Worm (Caenorhabditis elegans) whole organism, mixed stage, embryonic: ENCODE data around the gene clec-5.
A peak's percentile ranks its signal among the peaks of the same experiment; 100 is the strongest.

Source experiments
- M03D4.4 ChIP-seq: sonication (generic microtip); optimal IDR thresholded peaks from 2 replicates; lab custom pipeline; 2017; ENCODE audit warnings: mild to moderate bottlenecking, missing genetic modification characterization, missing compliant biosample characterization
- bed-3 ChIP-seq: fragments of 200-800 bp; sonication (Bioruptor generic); optimal IDR thresholded peaks from 3 replicates; lab custom pipeline; 2018; ENCODE audit warnings: mild to moderate bottlenecking, missing genetic modification characterization, moderate library complexity, missing compliant biosample characterization
- blmp-1 ChIP-seq: fragments of 150-350 bp; optimal IDR thresholded peaks from 2 replicates; lab custom pipeline; 2014; ENCODE audit warnings: missing biosample characterization, missing genetic modification characterization
- ceh-39 ChIP-seq: fragments of 150-350 bp; optimal IDR thresholded peaks from 2 replicates; lab custom pipeline; 2014; ENCODE audit warnings: missing biosample characterization, missing genetic modification characterization
- ceh-43 ChIP-seq: fragments of 200-800 bp; sonication (Bioruptor generic); optimal IDR thresholded peaks from 2 replicates; lab custom pipeline; 2018; ENCODE audit warnings: mild to moderate bottlenecking, missing genetic modification characterization, moderate library complexity, missing compliant biosample characterization
- ceh-83 ChIP-seq: fragments of 200-800 bp; sonication (Bioruptor generic); optimal IDR thresholded peaks from 2 replicates; lab custom pipeline; 2018; ENCODE audit warnings: mild to moderate bottlenecking, missing genetic modification characterization, missing compliant biosample characterization
- ces-1 ChIP-seq: fragments of 150-350 bp; optimal IDR thresholded peaks from 2 replicates; lab custom pipeline; 2014; ENCODE audit warnings: missing biosample characterization, missing genetic modification reagents, missing genetic modification characterization
- cnd-1 ChIP-seq: fragments of 200-800 bp; sonication (Bioruptor generic); optimal IDR thresholded peaks from 2 replicates; lab custom pipeline; 2018; ENCODE audit warnings: mild to moderate bottlenecking, missing genetic modification characterization, missing compliant biosample characterization
- drap-1 ChIP-seq: fragments of 200-800 bp; sonication (Bioruptor generic); optimal IDR thresholded peaks from 3 replicates; lab custom pipeline; 2018; ENCODE audit warnings: mild to moderate bottlenecking, missing genetic modification characterization, missing compliant biosample characterization
- elt-1 ChIP-seq: sonication (generic microtip); optimal IDR thresholded peaks from 2 replicates; lab custom pipeline; 2017; ENCODE audit warnings: missing genetic modification characterization, mild to moderate bottlenecking, missing compliant biosample characterization, antibody characterized with exemption, moderate library complexity, borderline replicate concordance; ENCODE audit not compliant: insufficient read depth
- elt-3 ChIP-seq: fragments of 150-350 bp; optimal IDR thresholded peaks from 2 replicates; lab custom pipeline; 2014; ENCODE audit warnings: missing biosample characterization, missing genetic modification characterization
- flh-1 ChIP-seq: fragments of 200-800 bp; sonication (Bioruptor generic); optimal IDR thresholded peaks from 2 replicates; lab custom pipeline; 2018; ENCODE audit warnings: mild to moderate bottlenecking, missing genetic modification characterization, moderate library complexity, missing compliant biosample characterization
- ham-2 ChIP-seq: fragments of 200-800 bp; sonication (Bioruptor generic); optimal IDR thresholded peaks from 2 replicates; lab custom pipeline; 2018; ENCODE audit warnings: mild to moderate bottlenecking, missing genetic modification characterization, missing compliant biosample characterization
- hlh-1 ChIP-seq: fragments of 150-350 bp; optimal IDR thresholded peaks from 2 replicates; lab custom pipeline; 2014; ENCODE audit warnings: missing biosample characterization, missing genetic modification reagents, missing genetic modification characterization
- lin-13 ChIP-seq: fragments of 150-350 bp; optimal IDR thresholded peaks from 2 replicates; lab custom pipeline; 2014; ENCODE audit warnings: missing biosample characterization, missing genetic modification characterization
- lin-32 ChIP-seq: fragments of 200-800 bp; sonication (Bioruptor generic); optimal IDR thresholded peaks from 2 replicates; lab custom pipeline; 2018; ENCODE audit warnings: mild to moderate bottlenecking, missing genetic modification characterization, missing compliant biosample characterization
- lsy-2 ChIP-seq: fragments of 150-350 bp; optimal IDR thresholded peaks from 2 replicates; lab custom pipeline; 2014; ENCODE audit warnings: missing biosample characterization, missing genetic modification characterization
- mab-5 ChIP-seq: fragments of 150-350 bp; optimal IDR thresholded peaks from 2 replicates; lab custom pipeline; 2014; ENCODE audit warnings: missing biosample characterization, missing genetic modification characterization
- mep-1 ChIP-seq: fragments of 150-350 bp; optimal IDR thresholded peaks from 2 replicates; lab custom pipeline; 2017; ENCODE audit warnings: missing biosample characterization, missing genetic modification reagents, missing genetic modification characterization, inconsistent platforms
- mls-2 ChIP-seq: sonication (generic microtip); optimal IDR thresholded peaks from 2 replicates; lab custom pipeline; 2016; ENCODE audit warnings: mild to moderate bottlenecking, missing genetic modification characterization, moderate library complexity, missing compliant biosample characterization
- nhr-12 ChIP-seq: fragments of 150-350 bp; optimal IDR thresholded peaks from 2 replicates; lab custom pipeline; 2014; ENCODE audit warnings: missing biosample characterization, missing genetic modification characterization
- nhr-2 ChIP-seq: fragments of 150-350 bp; optimal IDR thresholded peaks from 2 replicates; lab custom pipeline; 2014; ENCODE audit warnings: missing biosample characterization, missing genetic modification characterization
- nhr-237 ChIP-seq: fragments of 150-350 bp; optimal IDR thresholded peaks from 2 replicates; lab custom pipeline; 2014; ENCODE audit warnings: missing biosample characterization, missing genetic modification characterization
- nhr-28 ChIP-seq: fragments of 150-350 bp; optimal IDR thresholded peaks from 2 replicates; lab custom pipeline; 2014; ENCODE audit warnings: missing biosample characterization, missing genetic modification characterization
- nhr-76 ChIP-seq: sonication (generic microtip); optimal IDR thresholded peaks from 2 replicates; lab custom pipeline; 2017; ENCODE audit warnings: missing biosample characterization, missing genetic modification characterization
- pha-4 ChIP-seq: fragments of 150-350 bp; optimal IDR thresholded peaks from 2 replicates; lab custom pipeline; 2018; ENCODE audit warnings: missing biosample characterization, missing genetic modification reagents, missing genetic modification characterization
- sem-2 ChIP-seq: fragments of 200-800 bp; sonication (Bioruptor generic); optimal IDR thresholded peaks from 2 replicates; lab custom pipeline; 2018; ENCODE audit warnings: mild to moderate bottlenecking, missing genetic modification characterization, missing compliant biosample characterization
- snpc-4 ChIP-seq: fragments of 150-350 bp; optimal IDR thresholded peaks from 2 replicates; lab custom pipeline; 2014; ENCODE audit warnings: missing biosample characterization, missing genetic modification characterization
- sptf-1 ChIP-seq: sonication (generic microtip); optimal IDR thresholded peaks from 2 replicates; lab custom pipeline; 2017; ENCODE audit warnings: mild to moderate bottlenecking, missing genetic modification characterization, moderate library complexity, missing compliant biosample characterization
- tbx-8 ChIP-seq: fragments of 200-800 bp; sonication (Bioruptor generic); optimal IDR thresholded peaks from 2 replicates; lab custom pipeline; 2018; ENCODE audit warnings: mild to moderate bottlenecking, missing genetic modification characterization, moderate library complexity, missing compliant biosample characterization
- unc-120 ChIP-seq: sonication (generic microtip); optimal IDR thresholded peaks from 2 replicates; lab custom pipeline; 2017; ENCODE audit warnings: missing genetic modification characterization, missing compliant biosample characterization; ENCODE audit not compliant: poor library complexity, severe bottlenecking
- unc-39 ChIP-seq: fragments of 150-350 bp; optimal IDR thresholded peaks from 2 replicates; lab custom pipeline; 2014; ENCODE audit warnings: missing biosample characterization, missing genetic modification characterization
- unc-62 ChIP-seq: fragments of 150-350 bp; optimal IDR thresholded peaks from 2 replicates; lab custom pipeline; 2014; ENCODE audit warnings: missing biosample characterization, missing genetic modification reagents, missing genetic modification characterization
- zip-8 ChIP-seq: fragments of 150-350 bp; optimal IDR thresholded peaks from 2 replicates; lab custom pipeline; 2014; ENCODE audit warnings: missing biosample characterization, missing genetic modification characterization
- ztf-11 ChIP-seq: fragments of 150-350 bp; optimal IDR thresholded peaks from 2 replicates; lab custom pipeline; 2014; ENCODE audit warnings: missing biosample characterization, missing genetic modification characterization

Gene clec-5

ce11 chrIII:4899728-4900127 is 16.3 kb upstream of the clec-5 start:
- TF ChIP-seq ceh-39, result peak; percentile 85
- peak; percentile 84 for TF ChIP-seq ces-1 (GFP tag; lab: Kevin White, UChicago)
- peak; percentile 50 for TF ChIP-seq nhr-2 (tag; lab: Kevin White, UChicago)
- peak; percentile 98 for TF ChIP-seq pha-4 (tag; lab: Kevin White, UChicago)
- no peak for TF ChIP-seq ceh-83 (GFP tag; lab: Kevin White, UChicago)
- TF ChIP-seq ham-2 (GFP tag; lab: Kevin White, UChicago), result peak; percentile 92
- no peak for TF ChIP-seq snpc-4 (tag; lab: Kevin White, UChicago)
- TF ChIP-seq unc-39, result peak; percentile 47
- TF ChIP-seq lin-13 (tag; lab: Kevin White, UChicago), result peak; percentile 91
- TF ChIP-seq unc-62 (GFP tag; lab: Kevin White, UChicago), result peak; percentile 95
- TF ChIP-seq nhr-28, result no peak
- TF ChIP-seq elt-1 (tag; lab: Kevin White, UChicago), result no peak
- TF ChIP-seq zip-8, result peak; percentile 42
- TF ChIP-seq ztf-11 (tag; lab: Kevin White, UChicago), result peak; percentile 91
- TF ChIP-seq tbx-8, result peak; percentile 41
- TF ChIP-seq sem-2 (GFP tag; lab: Kevin White, UChicago), result no peak
- peak; percentile 88 for TF ChIP-seq lsy-2 (tag; lab: Kevin White, UChicago)
- no peak for TF ChIP-seq bed-3 (GFP tag; lab: Kevin White, UChicago)
- TF ChIP-seq mab-5 (tag; lab: Kevin White, UChicago), result peak; percentile 61
- TF ChIP-seq cnd-1 (tag; lab: Kevin White, UChicago), result peak; percentile 86
- TF ChIP-seq lin-32 (GFP tag; lab: Kevin White, UChicago), result peak; percentile 30
- peak; percentile 89 for TF ChIP-seq blmp-1 (tag; lab: Kevin White, UChicago)
- TF ChIP-seq drap-1, result peak; percentile 84
- peak; percentile 52 for TF ChIP-seq ceh-43
- peak; percentile 96 for TF ChIP-seq mep-1 (tag; lab: Kevin White, UChicago)
- TF ChIP-seq unc-120 (tag; lab: Kevin White, UChicago), result peak; percentile 89
- TF ChIP-seq hlh-1 (tag; lab: Kevin White, UChicago), result peak; percentile 84
- peak; percentile 29 for TF ChIP-seq nhr-76 (tag; lab: Kevin White, UChicago)
- peak; percentile 86 for TF ChIP-seq M03D4.4 (tag; lab: Kevin White, UChicago)
- peak; percentile 97 for TF ChIP-seq nhr-237 (tag; lab: Kevin White, UChicago)
- peak; percentile 83 for TF ChIP-seq mls-2
- no peak for TF ChIP-seq flh-1 (GFP tag; lab: Kevin White, UChicago)
- peak; percentile 72 for TF ChIP-seq nhr-12 (tag; lab: Kevin White, UChicago)
- TF ChIP-seq sptf-1, result peak; percentile 88
- peak; percentile 69 for TF ChIP-seq elt-3 (tag; lab: Kevin White, UChicago)

DNA sequence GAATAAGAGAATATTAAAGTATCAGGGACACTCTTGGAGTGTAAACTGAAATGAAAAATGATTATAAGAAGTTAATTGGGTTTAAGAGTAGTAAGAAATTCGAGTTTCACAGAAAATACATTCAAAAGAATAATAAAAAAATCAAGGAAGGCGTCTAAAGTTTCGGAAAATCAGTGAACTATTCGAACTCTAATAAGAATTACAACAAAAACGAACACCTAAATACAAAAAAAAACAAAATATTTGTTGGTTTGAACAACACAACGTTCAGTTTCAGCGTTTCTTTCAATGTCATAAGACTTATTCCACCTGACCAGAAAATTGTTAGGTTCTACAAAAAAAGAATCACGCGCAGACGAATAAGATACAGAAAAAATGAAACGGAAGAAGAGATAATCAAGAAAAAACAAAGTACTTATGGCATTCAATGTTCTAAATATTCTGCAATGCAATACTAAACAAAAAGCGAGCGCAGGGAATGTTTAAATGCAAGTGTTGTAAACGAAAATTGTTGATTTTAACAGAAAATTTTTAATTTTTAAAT is 15.7 kb upstream of the clec-5 start, which contains the start of gene nhl-2:
Gene nhl-2, minus strand, starts transcription at position 51 of the 544 bp plus-strand sequence.
- TF ChIP-seq nhr-28 (no peak), tbx-8 (no peak), bed-3 (GFP tag; lab: Kevin White, UChicago) (no peak)
- TF ChIP-seq, all 35 proteins: peak for 0

ce11 chrIII:4895313-4895712 is 11.9 kb upstream of the clec-5 start:
- TF ChIP-seq nhr-76 (tag; lab: Kevin White, UChicago) (no peak), tbx-8 (no peak), bed-3 (GFP tag; lab: Kevin White, UChicago) (no peak)
- TF ChIP-seq, all 35 proteins: peak for 0

ce11 chrIII:4893540-4893939 is 10.1 kb upstream of the clec-5 start, which contains the start of gene F26F4.6:
TSS of gene F26F4.6 (minus strand) at chrIII:4893640.
- no peak for TF ChIP-seq mab-5 (tag; lab: Kevin White, UChicago)
- no peak for TF ChIP-seq sem-2 (GFP tag; lab: Kevin White, UChicago)
- TF ChIP-seq ces-1 (GFP tag; lab: Kevin White, UChicago), result no peak
- no peak for TF ChIP-seq flh-1 (GFP tag; lab: Kevin White, UChicago)
- no peak for TF ChIP-seq lin-32 (GFP tag; lab: Kevin White, UChicago)
